Worm (Caenorhabditis elegans): ENCODE results near the gene cest-2.1.

The cest-2.1 gene

DNA sequence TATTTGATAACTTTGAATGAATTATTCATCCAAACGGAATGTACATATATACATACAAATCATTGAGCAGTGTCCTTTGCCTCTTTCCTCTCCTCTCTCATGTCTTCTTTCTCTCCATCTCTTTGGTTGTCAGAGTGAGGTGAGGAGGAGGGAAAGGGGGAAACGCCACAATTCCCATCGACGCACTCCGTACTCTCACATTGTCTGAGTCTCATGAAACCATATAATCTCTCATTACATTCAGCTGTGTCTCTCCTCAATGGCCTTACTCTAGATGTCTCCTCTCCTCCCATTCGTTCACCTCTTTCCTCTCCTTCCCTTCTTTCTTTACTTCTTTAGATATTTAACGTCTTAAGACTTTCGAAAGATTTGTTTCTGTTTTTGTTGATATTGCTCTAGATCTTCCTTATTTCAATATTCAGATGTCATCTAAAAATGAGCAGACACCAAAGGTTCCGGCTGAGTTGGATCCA, 6.4 kb upstream of the cest-2.1 start, which contains the start of gene ceh-74:
Gene ceh-74, plus strand, starts transcription at position 423 of the 473 bp plus-strand sequence.
- no peak for TF ChIP-seq pax-1 (tag; optimal IDR thresholded peaks at IDR 0.05)
- TF ChIP-seq ceh-9 (tag; optimal IDR thresholded peaks at IDR 0.05): no peak
- no peak for TF ChIP-seq pha-4 (tag; optimal IDR thresholded peaks at IDR 0.05)
- no peak for TF ChIP-seq C08G9.2 (tag; optimal IDR thresholded peaks at IDR 0.05)
- TF ChIP-seq ceh-45 (GFP tag; IDR thresholded peaks at IDR 0.05): no peak
- no peak for TF ChIP-seq ceh-2 (tag; optimal IDR thresholded peaks at IDR 0.05)
- peak; percentile 45 for TF ChIP-seq nfya-1 (tag; optimal IDR thresholded peaks at IDR 0.05)
- TF ChIP-seq unc-42 (tag; optimal IDR thresholded peaks at IDR 0.05): no peak
- peak; percentile 37 for TF ChIP-seq ref-2 (tag; optimal IDR thresholded peaks at IDR 0.05)
- no peak for TF ChIP-seq F13H6.1 (tag; optimal IDR thresholded peaks at IDR 0.05)
- no peak for TF ChIP-seq Y22D7AL.16 (tag; optimal IDR thresholded peaks at IDR 0.05)
- TF ChIP-seq hlh-8 (tag; optimal IDR thresholded peaks at IDR 0.05): no peak
- TF ChIP-seq unc-55 (GFP tag; optimal IDR thresholded peaks at IDR 0.05): peak; percentile 43
- no peak for TF ChIP-seq C38D4.7 (GFP tag; optimal IDR thresholded peaks at IDR 0.05)
- TF ChIP-seq K09A11.1 (tag; optimal IDR thresholded peaks at IDR 0.05; ENCODE audit: insufficient read depth): no peak
- TF ChIP-seq dve-1 (tag; optimal IDR thresholded peaks at IDR 0.05): no peak
- TF ChIP-seq elt-4 (tag; optimal IDR thresholded peaks at IDR 0.05): no peak
- no peak for TF ChIP-seq ama-1 (optimal IDR thresholded peaks at IDR 0.05)
- peak; percentile 57 for TF ChIP-seq pros-1 (tag; optimal IDR thresholded peaks at IDR 0.05)
- no peak for TF ChIP-seq hlh-13 (GFP tag; optimal IDR thresholded peaks at IDR 0.05)
- no peak for TF ChIP-seq hlh-6 (tag; optimal IDR thresholded peaks at IDR 0.05)
- no peak for TF ChIP-seq zip-5 (tag; optimal IDR thresholded peaks at IDR 0.05)
- TF ChIP-seq npax-4 (tag; optimal IDR thresholded peaks at IDR 0.05): no peak
- TF ChIP-seq nhr-11 (tag; optimal IDR thresholded peaks at IDR 0.05): no peak

DNA sequence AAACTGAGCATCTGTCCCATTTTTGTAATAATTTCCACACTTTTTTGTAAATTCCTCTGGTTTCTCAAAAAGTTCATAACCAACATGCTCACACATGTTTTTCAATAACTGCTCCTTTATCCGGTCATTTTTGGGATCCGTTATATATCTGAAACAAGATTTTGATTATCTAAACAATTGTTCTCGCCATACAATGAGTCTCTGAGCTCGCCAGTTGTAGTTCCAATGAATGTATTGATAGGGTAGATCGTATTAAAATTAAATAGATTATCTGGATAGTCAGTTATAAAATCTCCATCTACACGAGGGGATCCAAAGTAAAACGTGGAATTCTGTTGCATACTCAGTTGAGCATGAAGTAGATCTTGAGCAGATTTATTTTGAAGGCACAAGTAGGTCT, 5.3 kb upstream of the cest-2.1 start:
- TF ChIP-seq che-1 (tag; optimal IDR thresholded peaks at IDR 0.05) (no peak), nhr-232 (tag; optimal IDR thresholded peaks at IDR 0.05) (no peak), rnt-1 (tag; optimal IDR thresholded peaks at IDR 0.05) (no peak), sox-4 (tag; optimal IDR thresholded peaks at IDR 0.05) (no peak), fax-1 (tag; optimal IDR thresholded peaks at IDR 0.05) (no peak), ets-4 (tag; optimal IDR thresholded peaks at IDR 0.05) (no peak), dve-1 (tag; optimal IDR thresholded peaks at IDR 0.05) (no peak), fkh-10 (GFP tag; optimal IDR thresholded peaks at IDR 0.05) (no peak), hlh-8 (tag; optimal IDR thresholded peaks at IDR 0.05) (no peak), hlh-6 (tag; optimal IDR thresholded peaks at IDR 0.05) (no peak), pros-1 (tag; optimal IDR thresholded peaks at IDR 0.05) (no peak), ceh-2 (tag; optimal IDR thresholded peaks at IDR 0.05) (no peak), ztf-16 (tag; optimal IDR thresholded peaks at IDR 0.05) (no peak), pag-3 (tag; optimal IDR thresholded peaks at IDR 0.05; ENCODE audit: borderline replicate concordance) (no peak), eyg-1 (tag; optimal IDR thresholded peaks at IDR 0.05) (no peak)

DNA sequence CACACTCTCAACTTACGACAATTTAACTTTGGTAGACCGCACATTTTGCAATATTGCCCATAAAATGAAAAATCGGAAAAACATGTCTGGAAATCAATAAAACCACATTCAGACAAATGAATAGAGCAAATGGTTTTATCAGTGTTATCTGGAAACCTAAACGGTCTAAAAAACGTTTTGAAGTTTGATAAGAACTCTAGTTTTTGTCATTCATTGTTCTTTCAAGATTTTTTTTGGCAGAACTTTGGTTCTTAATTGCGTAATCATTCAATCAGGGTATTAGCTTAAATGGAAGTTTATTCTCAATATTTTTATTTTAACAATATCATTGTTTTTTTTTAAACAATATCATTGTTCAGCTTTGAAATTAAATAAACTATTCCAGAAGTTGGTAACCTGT, 3.9 kb upstream of the cest-2.1 start, which contains the start of gene cest-2.2:
Gene cest-2.2, minus strand, starts transcription at position 140 of the 400 bp plus-strand sequence.
- TF ChIP-seq K09A11.1 (tag; optimal IDR thresholded peaks at IDR 0.05; ENCODE audit: insufficient read depth) (no peak), sdc-2 (tag; optimal IDR thresholded peaks at IDR 0.05) (no peak), elt-2 (tag; optimal IDR thresholded peaks at IDR 0.05) (peak; percentile 55), tbx-2 (tag; optimal IDR thresholded peaks at IDR 0.05) (no peak), F13H6.1 (tag; optimal IDR thresholded peaks at IDR 0.05) (no peak), dmd-4 (tag; optimal IDR thresholded peaks at IDR 0.05; ENCODE audit: borderline replicate concordance) (no peak), ceh-22 (tag; optimal IDR thresholded peaks at IDR 0.05) (no peak), ama-1 (optimal IDR thresholded peaks at IDR 0.05) (no peak)

Measured in whole organism, late embryonic.